Fruit fly (Drosophila melanogaster) whole organism, embryonic: ENCODE results near the gene CG7377.
A peak's percentile ranks its signal among the peaks of the same experiment; 100 is the strongest.

Source experiments
- CG10431 ChIP-seq: fragments of 200-800 bp; sonication (Bioruptor generic); optimal IDR thresholded peaks from 3 replicates; lab custom pipeline; 2018; ENCODE audit warnings: missing biosample characterization, mild to moderate bottlenecking, missing genetic modification characterization
- CG10959 ChIP-seq: fragments of 200-800 bp; sonication (Bioruptor generic); IDR thresholded peaks from 2 replicates; pipeline ENCODE4 v1.3.6; 2022; ENCODE audit warnings: missing biosample characterization, missing genetic modification characterization
- CG12155 ChIP-seq: fragments of 200-800 bp; sonication (Bioruptor generic); optimal IDR thresholded peaks from 3 replicates; lab custom pipeline; 2016; ENCODE audit warnings: missing biosample characterization, missing genetic modification characterization
- CG12391 ChIP-seq: fragments of 200-800 bp; sonication (Bioruptor generic); optimal IDR thresholded peaks from 3 replicates; lab custom pipeline; 2018; ENCODE audit warnings: missing biosample characterization, mild to moderate bottlenecking, missing genetic modification characterization, moderate library complexity
- CG13894 ChIP-seq: fragments of 200-800 bp; sonication (Bioruptor generic); optimal IDR thresholded peaks from 3 replicates; lab custom pipeline; 2018; ENCODE audit warnings: missing biosample characterization, mild to moderate bottlenecking, missing genetic modification characterization, moderate library complexity
- CG15011 ChIP-seq: fragments of 200-800 bp; sonication (Bioruptor generic); optimal IDR thresholded peaks from 3 replicates; lab custom pipeline; 2018; ENCODE audit warnings: missing biosample characterization, mild to moderate bottlenecking, missing genetic modification characterization
- CG1647 ChIP-seq: fragments of 200-800 bp; sonication (Bioruptor generic); optimal IDR thresholded peaks from 3 replicates; lab custom pipeline; 2016; ENCODE audit warnings: missing biosample characterization, missing genetic modification characterization
- CG16815 ChIP-seq: fragments of 200-800 bp; sonication (Bioruptor generic); optimal IDR thresholded peaks from 3 replicates; lab custom pipeline; 2017; ENCODE audit warnings: missing biosample characterization, mild to moderate bottlenecking, missing genetic modification characterization
- CG17186 ChIP-seq: fragments of 200-800 bp; sonication (Bioruptor generic); optimal IDR thresholded peaks from 3 replicates; lab custom pipeline; 2017; ENCODE audit warnings: missing biosample characterization, missing genetic modification reagents, missing genetic modification characterization
- CG2120 ChIP-seq: fragments of 200-800 bp; sonication (Bioruptor generic); optimal IDR thresholded peaks from 3 replicates; lab custom pipeline; 2016; ENCODE audit warnings: missing biosample characterization, missing genetic modification characterization
- CG2202 ChIP-seq: fragments of 200-800 bp; sonication (Bioruptor generic); optimal IDR thresholded peaks from 2 replicates; lab custom pipeline; 2018; ENCODE audit warnings: missing biosample characterization, mild to moderate bottlenecking, missing genetic modification characterization
- CG30020 ChIP-seq: fragments of 200-800 bp; optimal IDR thresholded peaks from 2 replicates; lab custom pipeline; 2019; ENCODE audit warnings: missing biosample characterization, mild to moderate bottlenecking, missing genetic modification characterization, moderate library complexity
- CG30403 ChIP-seq: fragments of 200-800 bp; sonication (Bioruptor generic); optimal IDR thresholded peaks from 3 replicates; lab custom pipeline; 2016; ENCODE audit warnings: missing biosample characterization, missing genetic modification characterization
- CG32532 ChIP-seq: fragments of 200-800 bp; sonication (Bioruptor generic); IDR thresholded peaks from 2 replicates; pipeline ENCODE4 v1.3.6; 2022; ENCODE audit warnings: missing biosample characterization, missing genetic modification characterization
- CG3281 ChIP-seq: fragments of 200-800 bp; sonication (Bioruptor generic); optimal IDR thresholded peaks from 3 replicates; lab custom pipeline; 2017; ENCODE audit warnings: missing biosample characterization, mild to moderate bottlenecking, missing genetic modification characterization
- CG42726 ChIP-seq: fragments of 200-800 bp; sonication (Bioruptor generic); IDR thresholded peaks from 2 replicates; pipeline ENCODE4 v1.3.6; 2022; ENCODE audit warnings: missing biosample characterization, missing genetic modification characterization; ENCODE audit not compliant: partially characterized antibody
- CG4282 ChIP-seq: fragments of 200-800 bp; sonication (Bioruptor generic); optimal IDR thresholded peaks from 2 replicates; lab custom pipeline; 2016; ENCODE audit warnings: missing biosample characterization, missing genetic modification characterization
- CG4424 ChIP-seq: fragments of 200-800 bp; sonication (Bioruptor generic); optimal IDR thresholded peaks from 3 replicates; lab custom pipeline; 2016; ENCODE audit warnings: missing biosample characterization, missing genetic modification characterization
- CG6791 ChIP-seq: fragments of 200-800 bp; sonication (Bioruptor generic); IDR thresholded peaks from 3 replicates; pipeline ENCODE4 v1.3.6; 2022; ENCODE audit warnings: missing biosample characterization, missing genetic modification characterization; ENCODE audit not compliant: partially characterized antibody
- CG7786 ChIP-seq: fragments of 200-800 bp; sonication (Bioruptor generic); optimal IDR thresholded peaks from 2 replicates; lab custom pipeline; 2016; ENCODE audit warnings: missing biosample characterization, missing genetic modification characterization
- CG9437 ChIP-seq: fragments of 200-800 bp; sonication (Bioruptor generic); optimal IDR thresholded peaks from 2 replicates; lab custom pipeline; 2018; ENCODE audit warnings: missing biosample characterization, mild to moderate bottlenecking, missing genetic modification characterization
- Deaf1 ChIP-seq: fragments of 200-800 bp; optimal IDR thresholded peaks from 3 replicates; lab custom pipeline; 2019; ENCODE audit warnings: missing biosample characterization, mild to moderate bottlenecking, missing genetic modification characterization, moderate library complexity
- Drgx ChIP-seq: fragments of 200-800 bp; sonication (Bioruptor generic); IDR thresholded peaks from 2 replicates; pipeline ENCODE4 v1.3.6; 2022; ENCODE audit warnings: missing biosample characterization, missing genetic modification characterization
- Ets97D ChIP-seq: fragments of 200-800 bp; sonication (Bioruptor generic); optimal IDR thresholded peaks from 3 replicates; lab custom pipeline; 2016; ENCODE audit warnings: missing biosample characterization, missing genetic modification characterization
- H15 ChIP-seq: fragments of 200-800 bp; sonication (Bioruptor generic); IDR thresholded peaks from 3 replicates; pipeline ENCODE4 v1.3.6; 2022; ENCODE audit warnings: missing biosample characterization, missing genetic modification characterization
- HmgZ ChIP-seq: fragments of 200-800 bp; sonication (Bioruptor generic); optimal IDR thresholded peaks from 2 replicates; lab custom pipeline; 2018; ENCODE audit warnings: missing biosample characterization, mild to moderate bottlenecking, missing genetic modification characterization
- Hr51 ChIP-seq, 2 experiments: fragments of 200-800 bp; sonication (Bioruptor generic); optimal IDR thresholded peaks; 2 replicates in 1 of 2; 3 replicates in 1 of 2; lab custom pipeline; 2016 to 2018; ENCODE audit warnings: missing biosample characterization in 2 of 2, missing genetic modification characterization in 2 of 2, mild to moderate bottlenecking in 1 of 2, moderate library complexity in 1 of 2
- Lim3 ChIP-seq: fragments of 200-800 bp; sonication (Bioruptor generic); IDR thresholded peaks from 2 replicates; pipeline ENCODE4 v1.3.6; 2022; ENCODE audit warnings: missing biosample characterization, missing genetic modification characterization
- NC2β ChIP-seq: fragments of 200-800 bp; sonication (Bioruptor generic); optimal IDR thresholded peaks from 2 replicates; lab custom pipeline; 2016; ENCODE audit warnings: missing biosample characterization, missing genetic modification characterization
- Nf-YB ChIP-seq: fragments of 200-800 bp; sonication (Bioruptor generic); optimal IDR thresholded peaks from 3 replicates; lab custom pipeline; 2019; ENCODE audit warnings: missing biosample characterization, mild to moderate bottlenecking, missing genetic modification characterization, moderate library complexity
- Poxn ChIP-seq: fragments of 200-800 bp; sonication (Bioruptor generic); IDR thresholded peaks from 2 replicates; pipeline ENCODE4 v1.3.6; 2022; ENCODE audit warnings: missing biosample characterization, missing genetic modification characterization
- Sox100B ChIP-seq: fragments of 200-800 bp; sonication (Bioruptor generic); optimal IDR thresholded peaks from 3 replicates; lab custom pipeline; 2018; ENCODE audit warnings: missing biosample characterization, mild to moderate bottlenecking, missing genetic modification characterization
- Tbp ChIP-seq: fragments of >200 bp; optimal IDR thresholded peaks from 2 replicates; lab custom pipeline; 2018; ENCODE audit warnings: missing biosample characterization, missing genetic modification characterization
- ab ChIP-seq: fragments of 200-800 bp; sonication (Bioruptor generic); optimal IDR thresholded peaks from 2 replicates; lab custom pipeline; 2016; ENCODE audit warnings: missing biosample characterization, missing genetic modification characterization
- ase ChIP-seq: fragments of 200-800 bp; sonication (Bioruptor generic); IDR thresholded peaks from 3 replicates; pipeline ENCODE4 v1.3.6; 2022; ENCODE audit warnings: missing biosample characterization, missing genetic modification characterization
- ato ChIP-seq: fragments of 200-800 bp; sonication (Bioruptor generic); IDR thresholded peaks from 2 replicates; pipeline ENCODE4 v1.3.6; 2022; ENCODE audit warnings: missing biosample characterization, missing genetic modification characterization; ENCODE audit not compliant: partially characterized antibody
- cad ChIP-seq: fragments of >200 bp; optimal IDR thresholded peaks from 2 replicates; lab custom pipeline; 2017; ENCODE audit warnings: missing biosample characterization, missing genetic modification characterization
- dmrt11E ChIP-seq: fragments of 200-800 bp; sonication (Bioruptor generic); optimal IDR thresholded peaks from 3 replicates; lab custom pipeline; 2018; ENCODE audit warnings: missing biosample characterization, mild to moderate bottlenecking, missing genetic modification characterization, moderate library complexity
- dysf ChIP-seq: fragments of 200-800 bp; sonication (Bioruptor generic); IDR thresholded peaks from 3 replicates; pipeline ENCODE4 v1.3.6; 2022; ENCODE audit warnings: missing biosample characterization, missing genetic modification characterization
- esg ChIP-seq: fragments of 200-800 bp; sonication (Bioruptor generic); conservative IDR thresholded peaks from 2 replicates; pipeline ENCODE4 v1.3.6; 2022; ENCODE audit warnings: missing biosample characterization, missing genetic modification characterization
- ftz-f1 ChIP-seq: fragments of 200-800 bp; sonication (Bioruptor generic); optimal IDR thresholded peaks from 2 replicates; lab custom pipeline; 2016; ENCODE audit warnings: missing biosample characterization, missing genetic modification characterization
- kni ChIP-seq: fragments of 200-800 bp; sonication (Bioruptor generic); optimal IDR thresholded peaks from 3 replicates; lab custom pipeline; 2017; ENCODE audit warnings: mild to moderate bottlenecking, missing biosample characterization, missing genetic modification reagents, missing genetic modification characterization
- prd ChIP-seq, 3 experiments: fragments of >200 bp in 2 of 3; fragments of 200-800 bp in 1 of 3; sonication (Bioruptor generic) in 1 of 3; optimal IDR thresholded peaks in 2 of 3; IDR thresholded peaks in 1 of 3; 2 replicates in 2 of 3; 3 replicates in 1 of 3; pipeline versions ENCODE4 v1.3.6 to Lab custom; 2017 to 2022; ENCODE audit warnings: missing biosample characterization in 1 of 3, missing genetic modification characterization in 1 of 3
- sd ChIP-seq: fragments of 200-800 bp; sonication (Bioruptor generic); optimal IDR thresholded peaks from 3 replicates; lab custom pipeline; 2018; ENCODE audit warnings: missing biosample characterization, mild to moderate bottlenecking, missing genetic modification characterization, moderate library complexity
- sim ChIP-seq: fragments of 200-800 bp; sonication (Bioruptor generic); IDR thresholded peaks from 2 replicates; pipeline ENCODE4 v1.3.6; 2022; ENCODE audit warnings: missing biosample characterization, missing genetic modification characterization
- so ChIP-seq: fragments of 200-800 bp; sonication (Bioruptor generic); IDR thresholded peaks from 3 replicates; pipeline ENCODE4 v1.3.6; 2022; ENCODE audit warnings: missing biosample characterization, missing genetic modification characterization
- sr ChIP-seq: fragments of 200-800 bp; sonication (Bioruptor generic); IDR thresholded peaks from 3 replicates; pipeline ENCODE4 v1.3.6; 2022; ENCODE audit warnings: missing biosample characterization, missing genetic modification characterization
- unc-4 ChIP-seq: fragments of 200-800 bp; sonication (Bioruptor generic); IDR thresholded peaks from 2 replicates; pipeline ENCODE4 v1.3.6; 2022; ENCODE audit warnings: missing biosample characterization, missing genetic modification characterization; ENCODE audit not compliant: partially characterized antibody

CG7377 gene

DNA sequence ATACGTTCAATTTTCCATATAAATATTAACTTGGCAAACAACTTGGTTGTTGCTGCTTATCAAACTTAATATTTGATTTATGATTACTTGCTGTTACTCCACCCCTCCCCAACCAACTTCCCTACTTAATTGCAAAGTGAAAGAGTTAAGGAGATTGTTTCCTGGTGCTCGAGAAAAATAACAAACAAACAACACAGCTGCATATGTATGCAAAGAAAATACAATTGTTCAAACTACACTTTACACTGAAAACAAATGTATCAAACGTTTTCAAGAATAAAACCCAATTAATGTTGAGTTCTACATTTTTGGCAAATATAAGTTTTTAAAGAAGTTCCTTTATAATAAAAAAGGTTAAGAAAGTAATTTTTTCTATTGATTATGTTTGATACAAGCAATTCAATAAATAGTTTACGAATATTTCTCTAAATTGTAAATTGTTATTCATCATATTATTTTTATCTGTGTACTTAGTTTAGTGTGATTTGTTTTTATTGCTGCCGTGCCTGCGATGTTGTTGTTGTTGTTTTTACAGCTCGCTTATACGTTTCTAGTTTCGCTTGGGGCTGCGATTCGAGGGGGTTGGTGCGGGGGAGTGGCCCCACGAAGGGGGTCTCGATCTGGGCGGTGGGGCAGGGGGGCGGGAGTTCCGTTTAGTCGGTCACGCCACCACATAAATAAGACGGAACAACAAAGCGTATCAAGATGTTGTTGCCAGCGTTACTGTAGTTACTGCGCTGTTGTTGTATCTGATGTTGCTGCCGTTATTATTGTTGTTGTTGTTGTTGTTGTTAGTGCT is 33.6 kb upstream of the CG7377 start (continued):
- no peak for TF ChIP-seq Poxn (GFP tag; lab: Robert Waterston, UW)
- TF ChIP-seq kni (GFP tag; lab: Kevin White, UChicago): peak; percentile 11
- no peak for TF ChIP-seq esg (GFP tag; lab: Robert Waterston, UW)
- TF ChIP-seq CG3281: peak; percentile 69
- TF ChIP-seq CG13894: peak; percentile 59
- TF ChIP-seq Deaf1 (tag; lab: Kevin White, UChicago): peak; percentile 66
- no peak; the same call in 1 of the 2 replicates for TF ChIP-seq Lim3 (GFP tag; lab: Robert Waterston, UW)
- no peak for TF ChIP-seq sr (GFP tag; lab: Robert Waterston, UW)
- peak; percentile 63 for TF ChIP-seq CG2202 (tag; lab: Kevin White, UChicago)
- no peak for TF ChIP-seq unc-4 (GFP tag; lab: Robert Waterston, UW)
- peak; percentile 64 for TF ChIP-seq Nf-YB (GFP tag; lab: Kevin White, UChicago)
- no peak for TF ChIP-seq prd (optimal IDR thresholded peaks at IDR 0.05; lab: Kevin White, UChicago)
- TF ChIP-seq prd (GFP tag; IDR thresholded peaks at IDR 0.05; lab: Robert Waterston, UW): peak; percentile 70; the same call in 2 of the 3 replicates
- TF ChIP-seq CG12391 (tag; lab: Kevin White, UChicago): peak; percentile 87
- no peak for TF ChIP-seq CG6791 (GFP tag; lab: Robert Waterston, UW)
- 0 out of 3 replicates have a peak, but pooled peaks have one; percentile 33 for TF ChIP-seq H15 (GFP tag; lab: Robert Waterston, UW)
- TF ChIP-seq dysf (GFP tag; lab: Robert Waterston, UW): peak; percentile 68
- TF ChIP-seq ato (GFP tag; lab: Robert Waterston, UW): no peak
- TF ChIP-seq CG30403 (GFP tag; lab: Kevin White, UChicago): peak; percentile 76
- peak; percentile 31 for TF ChIP-seq CG10431 (GFP tag; lab: Kevin White, UChicago)
- peak; percentile 51; the same call in 1 of the 3 replicates for TF ChIP-seq so (GFP tag; lab: Robert Waterston, UW)
- TF ChIP-seq ase: peak; percentile 57; the same call in 2 of the 3 replicates
- peak; percentile 5 for TF ChIP-seq CG7786 (GFP tag; lab: Kevin White, UChicago)
- peak; percentile 82 for TF ChIP-seq dmrt11E (tag; lab: Kevin White, UChicago)
- peak; percentile 56 for TF ChIP-seq CG16815 (GFP tag; lab: Kevin White, UChicago)
- no peak for TF ChIP-seq Ets97D (GFP tag; lab: Kevin White, UChicago)
- TF ChIP-seq sd: peak; percentile 45
- TF ChIP-seq CG9437 (GFP tag; lab: Kevin White, UChicago): peak; percentile 78
- peak; percentile 79 for TF ChIP-seq Sox100B (GFP tag; lab: Kevin White, UChicago)
- peak; percentile 19 for TF ChIP-seq CG17186 (GFP tag; lab: Kevin White, UChicago)
- peak; percentile 70 for TF ChIP-seq CG2120 (GFP tag; lab: Kevin White, UChicago)
- no peak for TF ChIP-seq ftz-f1 (GFP tag; lab: Kevin White, UChicago)
- TF ChIP-seq Hr51 (GFP tag; optimal IDR thresholded peaks at IDR 0.05; lab: Kevin White, UChicago): peak in 1 of 2 experiments; percentile 87
- TF ChIP-seq HmgZ (tag; lab: Kevin White, UChicago): peak; percentile 65
- TF ChIP-seq CG30020 (tag; lab: Kevin White, UChicago): peak; percentile 35
- TF ChIP-seq sim (GFP tag; lab: Robert Waterston, UW): no peak
- no peak for TF ChIP-seq CG4282 (GFP tag; lab: Kevin White, UChicago)
- TF ChIP-seq CG10959 (GFP tag; lab: Robert Waterston, UW): no peak
- peak; percentile 15 for TF ChIP-seq CG1647 (GFP tag; lab: Kevin White, UChicago)
- TF ChIP-seq Tbp: no peak
- TF ChIP-seq CG15011: peak; percentile 50
- TF ChIP-seq CG12155 (GFP tag; lab: Kevin White, UChicago): peak; percentile 53
- TF ChIP-seq CG32532 (GFP tag; lab: Robert Waterston, UW): peak; percentile 65
- TF ChIP-seq ab (GFP tag; lab: Kevin White, UChicago): no peak
- no peak for TF ChIP-seq cad
- peak; percentile 52; the same call in 1 of the 2 replicates for TF ChIP-seq Drgx (GFP tag; lab: Robert Waterston, UW)
- no peak for TF ChIP-seq CG42726 (GFP tag; lab: Robert Waterston, UW)
- peak; percentile 71 for TF ChIP-seq CG4424 (GFP tag; lab: Kevin White, UChicago)
- TF ChIP-seq NC2β: peak; percentile 27
